Fruit fly (Drosophila melanogaster): Measurements from ENCODE around the gene Cnot4.

Gene Cnot4

DNA sequence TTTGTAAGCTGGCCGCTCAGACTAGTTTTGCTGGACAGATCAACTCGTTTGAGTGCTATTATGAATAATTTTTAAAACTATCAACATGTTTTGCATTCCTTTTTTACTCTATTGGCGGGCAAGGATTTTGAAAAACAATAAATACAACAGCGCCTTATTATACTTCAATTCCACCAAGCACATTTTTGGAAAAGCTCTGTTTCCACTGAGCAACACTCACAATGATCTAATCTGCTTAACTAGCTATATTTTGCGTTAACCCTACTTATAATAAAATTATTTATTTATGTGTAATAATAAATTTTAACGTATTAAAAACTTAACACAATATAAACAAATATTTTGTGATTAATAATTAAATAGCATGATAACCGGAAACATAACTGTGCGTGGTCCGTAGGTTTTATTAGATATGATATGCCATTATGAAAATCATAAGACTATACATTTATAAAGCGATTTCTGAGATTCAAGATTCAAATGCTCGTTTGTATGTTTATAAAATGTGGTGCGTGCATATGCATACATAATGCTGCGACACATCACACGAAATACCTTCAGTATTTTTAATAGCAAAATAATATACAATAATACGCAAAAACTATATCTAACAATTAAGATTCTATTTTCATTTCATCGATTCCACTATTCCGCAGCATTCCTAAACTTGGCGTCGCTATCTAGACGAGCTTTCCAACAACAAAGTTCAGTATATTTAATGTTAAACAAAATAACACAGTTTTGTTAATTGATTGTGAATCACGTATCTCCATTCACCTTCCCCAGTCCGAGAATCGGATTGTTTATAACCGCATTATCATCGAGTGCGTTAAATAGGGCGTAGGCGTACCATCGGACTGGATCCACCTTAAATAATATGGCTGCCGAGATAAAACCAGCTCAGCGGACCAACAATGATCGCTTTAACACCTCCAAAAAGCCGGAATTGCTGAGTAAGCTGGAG lies 26.4 kb downstream of the Cnot4 start, which contains the start of the genes pie and Wdfy2:
Gene pie (minus strand): TSS at position 138 of the 964 bp plus-strand sequence.
Gene Wdfy2 (plus strand): TSS at position 649 of the 964 bp plus-strand sequence.
- TF ChIP-seq CG17801 (GFP tag; optimal IDR thresholded peaks at IDR 0.05; ENCODE audit: partially characterized antibody) = no peak

DNA sequence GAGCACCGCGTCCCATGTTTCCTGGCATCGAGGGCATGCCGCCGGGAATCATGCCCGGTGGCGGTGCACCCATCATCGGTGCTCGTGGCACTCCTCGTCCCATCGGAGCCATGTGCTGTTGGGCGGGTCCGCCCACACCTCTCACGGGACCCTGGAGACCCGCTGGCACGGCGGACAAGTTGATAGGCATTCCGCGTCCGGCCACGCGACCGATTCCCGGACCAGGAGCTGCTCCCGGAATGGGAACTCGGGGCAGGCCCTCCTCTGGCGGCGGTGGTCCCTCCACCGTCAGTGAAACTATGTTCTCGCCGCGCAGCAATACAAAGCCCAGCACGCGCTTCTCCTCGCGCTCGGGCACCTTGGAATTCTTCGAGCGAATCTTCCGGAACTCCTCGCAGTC lies 29.1 kb downstream of the Cnot4 start:
- no peak for TF ChIP-seq CG17801 (GFP tag; optimal IDR thresholded peaks at IDR 0.05; ENCODE audit: partially characterized antibody)

DNA sequence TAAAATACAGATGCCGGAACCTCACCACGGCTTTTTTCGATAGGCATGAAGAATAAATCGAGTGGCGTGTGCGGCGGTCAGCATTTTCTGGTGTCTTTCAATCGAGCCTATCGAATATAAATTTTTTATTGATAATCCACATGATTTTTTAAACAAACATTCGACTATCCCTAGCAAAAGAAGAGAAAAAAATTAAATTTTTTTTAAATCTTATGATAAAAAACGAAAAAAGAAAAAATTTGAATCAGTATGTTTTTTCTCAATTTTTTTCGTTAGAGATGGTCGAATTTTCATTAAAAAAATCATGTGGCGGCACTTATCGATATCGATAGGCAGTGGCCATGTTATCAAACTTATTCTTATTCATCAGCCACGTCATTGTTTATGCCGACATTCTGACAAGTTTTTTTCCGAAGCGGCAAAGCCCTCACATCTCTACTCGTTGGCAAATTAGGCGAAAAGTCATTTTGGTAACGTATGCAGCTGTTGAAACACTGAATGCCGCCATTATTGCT lies 30.1 kb downstream of the Cnot4 start, which contains the start of the genes SmB and KdelR:
Gene SmB (minus strand): TSS at position 94 of the 515 bp plus-strand sequence.
Gene KdelR (plus strand): TSS at position 354 of the 515 bp plus-strand sequence.
- TF ChIP-seq CG17801 (GFP tag; optimal IDR thresholded peaks at IDR 0.05; ENCODE audit: partially characterized antibody) = peak; percentile 79

DNA sequence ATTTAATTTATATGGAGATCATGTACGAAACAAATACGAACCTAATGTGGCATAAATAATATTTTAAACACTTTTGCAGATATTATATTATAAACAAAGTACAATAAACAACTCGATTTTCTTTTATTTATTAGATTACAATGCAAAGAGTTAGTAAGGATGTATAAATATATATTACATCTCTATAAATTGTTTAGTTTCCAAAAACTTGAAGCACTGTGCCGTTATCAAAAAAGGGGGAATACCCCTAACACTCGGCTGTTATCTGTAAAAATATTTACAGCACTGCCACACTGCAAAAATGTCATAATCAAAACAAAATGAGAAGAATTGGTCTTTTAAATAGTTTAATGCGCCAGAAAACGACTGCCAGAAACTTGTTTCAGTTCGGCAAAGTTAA lies 32.0 kb downstream of the Cnot4 start, which contains the start of gene CG5188:
Gene CG5188 (plus strand): TSS at position 302 of the 400 bp plus-strand sequence.
- TF ChIP-seq CG17801 (GFP tag; optimal IDR thresholded peaks at IDR 0.05; ENCODE audit: partially characterized antibody) = peak; percentile 17

DNA sequence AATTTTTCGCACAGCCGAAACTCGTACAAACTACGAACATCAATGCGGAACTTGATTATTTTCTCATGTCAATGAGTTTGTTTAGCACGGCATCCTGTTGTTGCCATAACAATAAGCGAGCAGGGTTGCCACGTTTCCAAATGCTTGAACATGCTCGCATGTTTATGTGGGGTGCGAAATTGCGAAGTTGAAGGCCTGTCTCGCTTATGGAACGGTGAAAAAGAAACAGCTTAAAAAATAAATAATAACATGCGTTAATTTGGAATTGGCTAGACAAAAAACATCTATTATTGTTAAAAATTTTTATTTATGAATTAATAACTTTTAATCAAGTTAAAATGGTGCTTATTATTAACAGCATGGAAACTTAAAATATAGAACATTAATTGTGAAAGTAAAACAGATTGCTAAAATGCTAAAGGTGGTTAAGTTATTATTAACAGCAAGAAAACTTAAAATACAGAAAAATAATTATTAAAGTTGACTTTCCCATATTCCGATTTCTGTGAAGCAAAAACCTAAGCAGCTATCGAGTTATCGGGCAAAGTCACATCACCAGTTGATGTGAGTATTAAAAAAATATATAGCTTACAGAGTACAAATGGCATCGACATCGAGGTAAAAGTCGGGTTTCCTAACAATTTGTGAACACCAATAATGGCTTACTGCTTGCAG lies 34.4 kb downstream of the Cnot4 start, which contains the start of the genes Bug22 and TfIIB:
Gene Bug22 (minus strand): TSS at position 117 of the 675 bp plus-strand sequence.
Gene TfIIB (plus strand): TSS at position 537 of the 675 bp plus-strand sequence.
- peak; percentile 46 for TF ChIP-seq CG17801 (GFP tag; optimal IDR thresholded peaks at IDR 0.05; ENCODE audit: partially characterized antibody)

DNA sequence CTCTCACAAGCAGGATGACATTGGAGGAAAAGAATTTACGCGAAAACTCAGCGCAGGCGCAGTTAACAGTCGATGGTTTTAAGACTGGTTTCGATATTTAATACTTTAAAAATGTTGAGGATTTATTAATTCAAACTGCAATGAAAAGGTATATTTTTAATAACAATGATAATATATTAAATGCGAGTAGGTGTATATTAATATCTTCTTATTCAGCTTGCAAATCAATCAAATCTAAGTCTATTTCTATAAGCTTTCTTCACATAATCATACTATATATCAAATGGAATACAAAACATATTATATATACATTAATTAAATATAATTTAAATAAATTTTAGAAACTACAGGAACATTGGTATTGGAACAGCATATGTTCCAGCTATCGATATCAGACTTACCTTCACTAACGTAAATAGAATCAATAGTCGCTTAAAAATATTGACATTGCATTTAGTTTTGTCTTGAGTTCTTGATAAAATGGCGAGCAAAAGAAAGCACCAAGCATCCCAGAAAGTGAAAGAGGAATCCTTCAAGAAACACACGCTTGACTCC lies 39.2 kb downstream of the Cnot4 start, which contains the start of the genes TBC1D16 and holn1:
Gene TBC1D16 (minus strand): TSS at position 51 of the 555 bp plus-strand sequence.
Gene holn1 (plus strand): TSS at position 390 of the 555 bp plus-strand sequence.
- TF ChIP-seq CG17801 (GFP tag; optimal IDR thresholded peaks at IDR 0.05; ENCODE audit: partially characterized antibody) = no peak

DNA sequence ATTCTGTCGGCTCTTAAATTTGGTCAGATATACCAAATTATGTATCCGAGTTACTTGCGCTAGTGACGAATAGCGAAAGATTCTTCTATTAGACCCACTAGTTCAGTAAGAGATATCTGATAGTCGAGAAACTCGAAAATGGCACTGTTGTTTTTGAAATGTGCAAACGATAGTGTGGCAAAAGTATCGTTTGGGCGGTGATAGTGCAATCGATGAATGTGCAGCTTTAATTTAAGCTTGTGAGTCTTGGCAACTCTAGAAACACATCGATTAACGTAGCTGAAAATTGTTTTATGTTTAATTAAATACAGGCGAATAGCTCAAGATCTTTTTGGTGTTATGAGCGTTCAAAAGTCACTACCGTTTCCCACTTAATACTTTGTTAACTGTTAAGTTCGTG lies 40.8 kb downstream of the Cnot4 start, which contains the start of gene STUB1:
Gene STUB1 (plus strand): TSS at position 232 of the 400 bp plus-strand sequence.
- peak; percentile 29 for TF ChIP-seq CG17801 (GFP tag; optimal IDR thresholded peaks at IDR 0.05; ENCODE audit: partially characterized antibody)

DNA sequence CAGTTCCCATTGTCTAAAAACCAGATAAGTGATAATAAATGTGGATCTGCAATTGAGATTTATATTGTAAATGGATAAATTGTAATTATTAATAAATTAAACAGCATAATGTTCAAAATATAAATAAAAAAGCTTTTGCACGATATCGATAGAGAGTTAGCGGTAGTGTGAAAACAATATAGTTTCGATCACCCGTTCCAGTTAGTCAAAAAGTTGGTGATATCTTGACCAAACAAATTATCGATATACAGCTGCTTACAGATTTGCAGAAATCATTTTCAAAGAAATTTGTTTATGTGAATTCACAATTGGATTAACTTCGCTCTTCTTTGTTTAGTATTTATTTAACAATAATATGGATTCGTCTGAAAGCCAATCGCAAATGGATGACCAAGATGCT lies 42.7 kb downstream of the Cnot4 start, which contains the start of gene Nse4:
Gene Nse4 (plus strand): TSS at position 267 of the 400 bp plus-strand sequence.
- peak; percentile 31 for TF ChIP-seq CG17801 (GFP tag; optimal IDR thresholded peaks at IDR 0.05; ENCODE audit: partially characterized antibody)

DNA sequence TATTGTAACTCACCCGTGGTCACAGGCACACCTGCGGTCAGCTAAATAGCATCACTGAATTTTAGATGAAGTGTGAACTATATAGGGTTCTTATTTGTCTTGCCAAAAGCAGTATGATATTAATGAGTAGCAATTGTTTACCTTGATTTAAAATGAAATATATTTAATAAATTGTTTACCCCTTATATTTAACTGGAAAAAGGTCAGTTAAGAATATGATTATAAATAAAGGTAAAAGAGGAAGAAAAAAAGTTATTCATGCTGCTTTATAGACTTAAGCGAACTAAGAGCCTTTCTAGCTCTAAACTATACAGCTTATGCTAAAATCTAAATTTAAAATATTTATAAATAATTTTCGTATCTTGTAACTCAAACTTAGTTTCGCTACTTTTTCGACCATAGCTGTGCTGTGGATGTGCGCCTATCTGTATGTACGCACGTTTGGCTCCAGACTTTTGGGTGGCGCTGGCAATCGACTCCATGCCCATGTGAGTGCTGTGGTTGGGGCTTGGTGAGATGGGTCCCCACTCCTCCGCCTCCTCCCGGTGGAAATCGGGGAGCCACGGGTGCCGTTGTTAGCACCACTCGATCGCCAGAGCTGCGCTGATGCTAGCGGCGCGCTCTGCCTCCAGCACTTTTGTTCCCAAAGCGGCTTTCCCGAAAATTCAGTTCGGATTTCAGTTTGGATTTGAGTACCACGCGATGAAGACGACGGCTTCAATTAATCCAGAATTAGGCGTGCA lies 45.7 kb downstream of the Cnot4 start, which contains the start of gene loh:
Gene loh (plus strand): TSS at position 487 of the 743 bp plus-strand sequence.
- TF ChIP-seq CG17801 (GFP tag; optimal IDR thresholded peaks at IDR 0.05; ENCODE audit: partially characterized antibody) = no peak

DNA sequence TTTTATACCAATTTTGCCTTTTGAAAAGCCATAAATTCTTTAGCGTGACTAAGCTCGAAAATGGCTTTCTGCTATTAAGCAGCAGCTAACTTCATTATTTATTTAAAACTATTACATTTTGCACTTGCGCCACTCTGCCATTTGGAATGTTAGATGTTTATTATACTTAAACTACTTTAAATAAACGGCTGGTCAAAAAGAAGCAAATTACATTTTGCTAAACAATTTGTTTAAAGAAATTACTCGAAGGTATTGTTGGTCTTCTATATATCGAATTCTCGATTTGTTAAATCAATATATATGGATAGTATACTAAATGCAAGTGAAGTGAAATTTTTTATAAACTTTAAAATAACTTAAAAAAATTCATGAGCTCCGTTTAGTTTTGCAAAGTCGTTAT lies 55.8 kb downstream of the Cnot4 start, which contains the start of gene ppk10:
Gene ppk10 (minus strand): TSS at position 101 of the 400 bp plus-strand sequence.
- TF ChIP-seq CG17801 (GFP tag; optimal IDR thresholded peaks at IDR 0.05; ENCODE audit: partially characterized antibody) = no peak
